Fruit fly (Drosophila melanogaster) whole organism, embryonic: Measurements from ENCODE around the gene SkpC.
A peak's percentile ranks its signal among the peaks of the same experiment; 100 is the strongest.

Experiments
- ATbp ChIP-seq: fragments of 200-800 bp; sonication (Bioruptor generic); optimal IDR thresholded peaks from 2 replicates; lab custom pipeline; 2017; ENCODE audit warnings: missing biosample characterization, mild to moderate bottlenecking, missing genetic modification characterization, missing genetic modification reagents
- Atf6 ChIP-seq: fragments of 200-800 bp; sonication (Bioruptor generic); IDR thresholded peaks from 2 replicates; pipeline ENCODE4 v1.3.6; 2022; ENCODE audit warnings: missing biosample characterization, missing genetic modification characterization
- Awh ChIP-seq: fragments of 200-800 bp; sonication (Bioruptor generic); IDR thresholded peaks from 2 replicates; pipeline ENCODE4, ENCODE4 v1.3.6; 2022; ENCODE audit warnings: missing biosample characterization, missing genetic modification characterization
- CG12155 ChIP-seq: fragments of 200-800 bp; sonication (Bioruptor generic); optimal IDR thresholded peaks from 3 replicates; lab custom pipeline; 2016; ENCODE audit warnings: missing biosample characterization, missing genetic modification characterization
- CG1233 ChIP-seq: fragments of 200-800 bp; sonication (Bioruptor generic); optimal IDR thresholded peaks from 4 replicates; lab custom pipeline; 2018; ENCODE audit warnings: missing biosample characterization, mild to moderate bottlenecking, missing genetic modification characterization
- CG12942 ChIP-seq: fragments of 200-800 bp; sonication (Bioruptor generic); optimal IDR thresholded peaks from 3 replicates; lab custom pipeline; 2016; ENCODE audit warnings: missing biosample characterization, missing genetic modification characterization
- CG14667 ChIP-seq: fragments of 200-800 bp; sonication (Bioruptor generic); IDR thresholded peaks from 2 replicates; pipeline ENCODE4 v1.3.6; 2022; ENCODE audit warnings: missing biosample characterization, missing genetic modification characterization
- CG15514 ChIP-seq: fragments of 200-800 bp; sonication (Bioruptor generic); optimal IDR thresholded peaks from 3 replicates; lab custom pipeline; 2017; ENCODE audit warnings: missing biosample characterization, missing genetic modification characterization, mild to moderate bottlenecking, moderate library complexity, missing genetic modification reagents
- CG17612 ChIP-seq: fragments of 200-800 bp; sonication (Bioruptor generic); IDR thresholded peaks from 2 replicates; pipeline ENCODE4 v1.3.6; 2022; ENCODE audit warnings: missing biosample characterization, missing genetic modification characterization
- CG2199 ChIP-seq: fragments of 200-800 bp; sonication (Bioruptor generic); IDR thresholded peaks from 3 replicates; pipeline ENCODE4 v1.3.6; 2022; ENCODE audit warnings: missing biosample characterization, missing genetic modification characterization
- CG31388 ChIP-seq: fragments of 200-800 bp; sonication (Bioruptor generic); optimal IDR thresholded peaks from 2 replicates; lab custom pipeline; 2016; ENCODE audit warnings: missing biosample characterization, missing genetic modification characterization
- CG31441 ChIP-seq: fragments of 200-800 bp; sonication (Bioruptor generic); IDR thresholded peaks from 2 replicates; pipeline ENCODE4 v1.3.6; 2022; ENCODE audit warnings: missing biosample characterization, missing genetic modification characterization
- CG34376 ChIP-seq: fragments of 200-800 bp; sonication (Bioruptor generic); optimal IDR thresholded peaks from 2 replicates; lab custom pipeline; 2018; ENCODE audit warnings: missing biosample characterization, mild to moderate bottlenecking, missing genetic modification characterization
- CG4424 ChIP-seq: fragments of 200-800 bp; sonication (Bioruptor generic); optimal IDR thresholded peaks from 3 replicates; lab custom pipeline; 2016; ENCODE audit warnings: missing biosample characterization, missing genetic modification characterization
- CG5180 ChIP-seq: fragments of 200-800 bp; sonication (Bioruptor generic); optimal IDR thresholded peaks from 3 replicates; lab custom pipeline; 2017; ENCODE audit warnings: missing biosample characterization, missing genetic modification characterization, mild to moderate bottlenecking, moderate library complexity, missing genetic modification reagents
- CG6254 ChIP-seq: fragments of 200-800 bp; sonication (Bioruptor generic); optimal IDR thresholded peaks from 3 replicates; lab custom pipeline; 2017; ENCODE audit warnings: mild to moderate bottlenecking, missing biosample characterization, missing genetic modification reagents, missing genetic modification characterization
- CG7357 ChIP-seq: fragments of 200-800 bp; sonication (Bioruptor generic); IDR thresholded peaks from 3 replicates; pipeline ENCODE4 v1.3.6; 2022; ENCODE audit warnings: missing biosample characterization, missing genetic modification characterization
- CG7786 ChIP-seq: fragments of 200-800 bp; sonication (Bioruptor generic); optimal IDR thresholded peaks from 2 replicates; lab custom pipeline; 2016; ENCODE audit warnings: missing biosample characterization, missing genetic modification characterization
- CG7839 ChIP-seq: fragments of 200-800 bp; sonication (Bioruptor generic); optimal IDR thresholded peaks from 3 replicates; lab custom pipeline; 2018; ENCODE audit warnings: missing biosample characterization, mild to moderate bottlenecking, missing genetic modification characterization, moderate library complexity
- CG7987 ChIP-seq: fragments of 200-800 bp; sonication (Bioruptor generic); optimal IDR thresholded peaks from 2 replicates; lab custom pipeline; 2018; ENCODE audit warnings: missing biosample characterization, mild to moderate bottlenecking, missing genetic modification characterization, moderate library complexity
- CG8359 ChIP-seq: fragments of 200-800 bp; sonication (Bioruptor generic); optimal IDR thresholded peaks from 2 replicates; lab custom pipeline; 2017; ENCODE audit warnings: missing biosample characterization, mild to moderate bottlenecking, missing genetic modification characterization, borderline replicate concordance
- CG9797 ChIP-seq: fragments of 200-800 bp; sonication (Bioruptor generic); optimal IDR thresholded peaks from 3 replicates; lab custom pipeline; 2018; ENCODE audit warnings: missing biosample characterization, mild to moderate bottlenecking, missing genetic modification characterization
- CoRest ChIP-seq: fragments of 200-800 bp; sonication (Bioruptor generic); optimal IDR thresholded peaks from 3 replicates; lab custom pipeline; 2018; ENCODE audit warnings: missing biosample characterization, mild to moderate bottlenecking, missing genetic modification characterization, moderate library complexity
- Dfd ChIP-seq, 2 experiments: fragments of >200 bp; optimal IDR thresholded peaks; 2 replicates each; lab custom pipeline; 2017; ENCODE audit warnings: missing biosample characterization in 2 of 2, missing genetic modification characterization in 2 of 2
- Eip74EF ChIP-seq, 2 experiments: fragments of 200-800 bp in 1 of 2; fragments of >200 bp in 1 of 2; sonication (Bioruptor generic) in 1 of 2; optimal IDR thresholded peaks; 2 replicates each; lab custom pipeline; 2017 to 2019; ENCODE audit warnings: missing biosample characterization in 2 of 2, missing genetic modification characterization in 2 of 2, mild to moderate bottlenecking in 1 of 2, moderate library complexity in 1 of 2
- Nf-YB ChIP-seq: fragments of 200-800 bp; sonication (Bioruptor generic); optimal IDR thresholded peaks from 3 replicates; lab custom pipeline; 2019; ENCODE audit warnings: missing biosample characterization, mild to moderate bottlenecking, missing genetic modification characterization, moderate library complexity
- NfI ChIP-seq: fragments of 200-800 bp; sonication (Bioruptor generic); optimal IDR thresholded peaks from 3 replicates; lab custom pipeline; 2018; ENCODE audit warnings: missing biosample characterization, mild to moderate bottlenecking, missing genetic modification characterization, moderate library complexity
- PHDP ChIP-seq: fragments of 200-800 bp; sonication (Bioruptor generic); optimal IDR thresholded peaks from 3 replicates; lab custom pipeline; 2018; ENCODE audit warnings: missing biosample characterization, mild to moderate bottlenecking, missing genetic modification characterization, moderate library complexity
- bab2 ChIP-seq: fragments of 200-800 bp; sonication (Bioruptor generic); optimal IDR thresholded peaks from 2 replicates; lab custom pipeline; 2016; ENCODE audit warnings: missing biosample characterization, missing genetic modification characterization
- cad ChIP-seq: fragments of >200 bp; optimal IDR thresholded peaks from 2 replicates; lab custom pipeline; 2017; ENCODE audit warnings: missing biosample characterization, missing genetic modification characterization
- caup ChIP-seq: fragments of 200-800 bp; sonication (Bioruptor generic); optimal IDR thresholded peaks from 3 replicates; lab custom pipeline; 2017; ENCODE audit warnings: missing biosample characterization, mild to moderate bottlenecking, missing genetic modification characterization, moderate library complexity; ENCODE audit not compliant: severe bottlenecking
- dan ChIP-seq: fragments of 200-800 bp; sonication (Bioruptor generic); IDR thresholded peaks from 2 replicates; pipeline ENCODE4 v1.3.6; 2022; ENCODE audit warnings: missing biosample characterization, missing genetic modification characterization
- dmrt99B ChIP-seq: fragments of 200-800 bp; sonication (Bioruptor generic); optimal IDR thresholded peaks from 2 replicates; lab custom pipeline; 2018; ENCODE audit warnings: missing biosample characterization, mild to moderate bottlenecking, missing genetic modification characterization, moderate library complexity
- dysf ChIP-seq: fragments of 200-800 bp; sonication (Bioruptor generic); IDR thresholded peaks from 3 replicates; pipeline ENCODE4 v1.3.6; 2022; ENCODE audit warnings: missing biosample characterization, missing genetic modification characterization
- gro ChIP-seq: fragments of 200-800 bp; sonication (Bioruptor generic); optimal IDR thresholded peaks from 2 replicates; lab custom pipeline; 2016; ENCODE audit warnings: missing biosample characterization, missing genetic modification characterization
- gsb ChIP-seq: fragments of 200-800 bp; sonication (Bioruptor generic); IDR thresholded peaks from 2 replicates; pipeline ENCODE4 v1.3.6; 2022; ENCODE audit warnings: missing biosample characterization, missing genetic modification characterization
- hkb ChIP-seq, 2 experiments: fragments of 200-800 bp in 1 of 2; fragments of >200 bp in 1 of 2; sonication (Bioruptor generic) in 1 of 2; IDR thresholded peaks in 1 of 2; optimal IDR thresholded peaks in 1 of 2; 2 replicates each; pipeline versions ENCODE4 v1.3.6 to Lab custom; 2017 to 2022; ENCODE audit warnings: missing biosample characterization in 1 of 2, missing genetic modification characterization in 1 of 2
- jing ChIP-seq: fragments of 200-800 bp; sonication (Bioruptor generic); optimal IDR thresholded peaks from 2 replicates; lab custom pipeline; 2018; ENCODE audit warnings: missing biosample characterization, mild to moderate bottlenecking, missing genetic modification characterization
- jumu ChIP-seq: fragments of 200-800 bp; sonication (Bioruptor generic); optimal IDR thresholded peaks from 3 replicates; lab custom pipeline; 2016; ENCODE audit warnings: missing biosample characterization, missing genetic modification characterization
- klu ChIP-seq: fragments of 200-800 bp; sonication (Bioruptor generic); IDR thresholded peaks from 2 replicates; pipeline ENCODE4 v1.3.6; 2022; ENCODE audit warnings: missing biosample characterization, missing genetic modification characterization
- kni ChIP-seq: fragments of 200-800 bp; sonication (Bioruptor generic); optimal IDR thresholded peaks from 3 replicates; lab custom pipeline; 2017; ENCODE audit warnings: mild to moderate bottlenecking, missing biosample characterization, missing genetic modification reagents, missing genetic modification characterization
- lov ChIP-seq, 2 experiments: fragments of 200-800 bp in 1 of 2; fragments of >200 bp in 1 of 2; sonication (Bioruptor generic) in 1 of 2; IDR thresholded peaks in 1 of 2; optimal IDR thresholded peaks in 1 of 2; 2 replicates in 1 of 2; 3 replicates in 1 of 2; pipeline versions ENCODE4 v1.3.6 to Lab custom; 2017 to 2022; ENCODE audit warnings: missing biosample characterization in 1 of 2, missing genetic modification characterization in 1 of 2
- nerfin-2 ChIP-seq: fragments of 200-800 bp; sonication (Bioruptor generic); IDR thresholded peaks from 2 replicates; pipeline ENCODE4 v1.3.6; 2022; ENCODE audit warnings: missing biosample characterization, missing genetic modification characterization; ENCODE audit not compliant: partially characterized antibody
- sna ChIP-seq: fragments of 200-800 bp; sonication (Bioruptor generic); IDR thresholded peaks from 2 replicates; pipeline ENCODE4 v1.3.6; 2022; ENCODE audit warnings: missing biosample characterization, missing genetic modification characterization; ENCODE audit not compliant: partially characterized antibody
- tup ChIP-seq: fragments of 200-800 bp; sonication (Bioruptor generic); optimal IDR thresholded peaks from 2 replicates; lab custom pipeline; 2016; ENCODE audit warnings: missing biosample characterization, mild to moderate bottlenecking, missing genetic modification characterization, moderate library complexity

The SkpC gene

dm6 chrX:19818617-19819016, 2.7 kb downstream of the SkpC start (continued):
- TF ChIP-seq tup (GFP tag; lab: Kevin White, UChicago) (no peak), dysf (no peak), Dfd (GFP tag; optimal IDR thresholded peaks at IDR 0.05; lab: Kevin White, UChicago) (no peak), dan (no peak), CG8359 (no peak), jing (GFP tag; lab: Kevin White, UChicago) (no peak), klu (GFP tag; lab: Robert Waterston, UW) (no peak), CG12942 (GFP tag; lab: Kevin White, UChicago) (no peak), sna (GFP tag; lab: Robert Waterston, UW) (no peak), CG12155 (no peak), CG31441 (GFP tag; lab: Robert Waterston, UW) (0 out of 2 replicates have a peak, but pooled peaks have one; percentile 22), CG9797 (GFP tag; lab: Kevin White, UChicago) (no peak), CG17612 (no peak), Eip74EF (GFP tag; optimal IDR thresholded peaks at IDR 0.05; lab: Kevin White, UChicago) (no peak), CG6254 (GFP tag; lab: Kevin White, UChicago) (no peak), jumu (GFP tag; lab: Kevin White, UChicago) (no peak), caup (no peak), CoRest (tag; lab: Kevin White, UChicago) (peak; percentile 24), gro (GFP tag; lab: Kevin White, UChicago) (no peak), dmrt99B (peak; percentile 55), gsb (GFP tag; lab: Robert Waterston, UW) (no peak), CG34376 (GFP tag; lab: Kevin White, UChicago) (no peak), Nf-YB (GFP tag; lab: Kevin White, UChicago) (no peak), PHDP (tag; lab: Kevin White, UChicago) (no peak), CG31388 (no peak), CG5180 (GFP tag; lab: Kevin White, UChicago) (no peak), CG4424 (GFP tag; lab: Kevin White, UChicago) (no peak), CG7839 (tag; lab: Kevin White, UChicago) (peak; percentile 42), CG7357 (GFP tag; lab: Robert Waterston, UW) (no peak), NfI (GFP tag; lab: Kevin White, UChicago) (no peak), CG2199 (GFP tag; lab: Robert Waterston, UW) (no peak), CG15514 (GFP tag; lab: Kevin White, UChicago) (no peak), cad (GFP tag; lab: Kevin White, UChicago) (no peak), Atf6 (GFP tag; lab: Robert Waterston, UW) (no peak), CG7786 (no peak), CG14667 (GFP tag; lab: Robert Waterston, UW) (no peak), CG1233 (no peak), lov (optimal IDR thresholded peaks at IDR 0.05; lab: Kevin White, UChicago) (no peak), lov (GFP tag; IDR thresholded peaks at IDR 0.05; lab: Robert Waterston, UW) (no peak), kni (GFP tag; lab: Kevin White, UChicago) (no peak), CG7987 (no peak), ATbp (peak; percentile 21), hkb (optimal IDR thresholded peaks at IDR 0.05; lab: Kevin White, UChicago) (no peak), hkb (GFP tag; IDR thresholded peaks at IDR 0.05; lab: Robert Waterston, UW) (no peak; the same call in 1 of the 2 replicates), bab2 (GFP tag; lab: Kevin White, UChicago) (no peak), Awh (no peak), nerfin-2 (GFP tag; lab: Robert Waterston, UW) (no peak)
